Worm (Caenorhabditis elegans): ENCODE data around the gene lron-10.

Gene lron-10

ce11 chrIII:10624564-10624963, 3.4 kb upstream of the lron-10 start (continued):
- TF ChIP-seq snpc-1.1 (tag; optimal IDR thresholded peaks at IDR 0.05; ENCODE audit: insufficient read depth) (peak; percentile 50), F37B4.10 (GFP tag; IDR thresholded peaks at IDR 0.05) (0 out of 2 replicates have a peak, but pooled peaks have one; percentile 80), ceh-100 (GFP tag; IDR thresholded peaks at IDR 0.05) (peak; percentile 51; the same call in 1 of the 2 replicates), mcd-1 (GFP tag; IDR thresholded peaks at IDR 0.05) (peak; percentile 60), lsl-1 (GFP tag; optimal IDR thresholded peaks at IDR 0.05) (peak; percentile 57), lin-26 (GFP tag; IDR thresholded peaks at IDR 0.05) (peak; percentile 97), madf-6 (GFP tag; IDR thresholded peaks at IDR 0.05) (peak; percentile 77), ccch-3 (GFP tag; optimal IDR thresholded peaks at IDR 0.05) (no peak), C17E4.6 (GFP tag; IDR thresholded peaks at IDR 0.05) (no peak), ceh-91 (GFP tag; IDR thresholded peaks at IDR 0.05) (peak; percentile 32; the same call in 1 of the 2 replicates), nhr-80 (tag; optimal IDR thresholded peaks at IDR 0.05) (peak; percentile 15), F33H1.4 (GFP tag; IDR thresholded peaks at IDR 0.05) (peak; percentile 31), pbrm-1 (GFP tag; IDR thresholded peaks at IDR 0.05) (no peak), athp-1 (tag; optimal IDR thresholded peaks at IDR 0.05) (peak; percentile 70), hlh-26 (GFP tag; conservative IDR thresholded peaks at IDR 0.05) (no peak), snpc-4 (GFP tag; optimal IDR thresholded peaks at IDR 0.05) (peak; percentile 32), snpc-4 (tag; optimal IDR thresholded peaks at IDR 0.05) (peak in 3 of 4 experiments; percentile 16 to 37 (median 28)), hrde-1 (tag; optimal IDR thresholded peaks at IDR 0.05; ENCODE audit: borderline replicate concordance) (peak; percentile 62), attf-5 (GFP tag; optimal IDR thresholded peaks at IDR 0.05) (peak; percentile 58), zim-3 (tag; optimal IDR thresholded peaks at IDR 0.05) (peak; percentile 70), ztf-3 (GFP tag; optimal IDR thresholded peaks at IDR 0.05) (no peak), unc-130 (GFP tag; optimal IDR thresholded peaks at IDR 0.05) (peak; percentile 26), lir-1 (GFP tag; conservative IDR thresholded peaks at IDR 0.05) (peak; percentile 68), let-607 (tag; optimal IDR thresholded peaks at IDR 0.05) (no peak), egl-44 (GFP tag; IDR thresholded peaks at IDR 0.05) (peak; percentile 89), pha-4 (tag; optimal IDR thresholded peaks at IDR 0.05) (no peak), somi-1 (GFP tag; optimal IDR thresholded peaks at IDR 0.05) (peak; percentile 6), unc-62 (GFP tag; optimal IDR thresholded peaks at IDR 0.05) (no peak), die-1 (tag; optimal IDR thresholded peaks at IDR 0.05) (peak; percentile 75), Y53F4B.3 (GFP tag; IDR thresholded peaks at IDR 0.05) (no peak), nhr-27 (tag; optimal IDR thresholded peaks at IDR 0.05) (peak; percentile 23), him-1 (tag; optimal IDR thresholded peaks at IDR 0.05) (peak; percentile 42), D2030.7 (GFP tag; IDR thresholded peaks at IDR 0.05) (peak; percentile 50), nhr-120 (GFP tag; IDR thresholded peaks at IDR 0.05) (no peak), snpc-1.3 (tag; optimal IDR thresholded peaks at IDR 0.05; ENCODE audit: insufficient read depth) (peak; percentile 80), hlh-12 (tag; optimal IDR thresholded peaks at IDR 0.05) (no peak), B0336.3 (GFP tag; IDR thresholded peaks at IDR 0.05) (peak; percentile 31; the same call in 1 of the 2 replicates), dpff-1 (tag; optimal IDR thresholded peaks at IDR 0.05) (no peak), sdz-38 (tag; optimal IDR thresholded peaks at IDR 0.05) (no peak), Y95B8A.8 (GFP tag; IDR thresholded peaks at IDR 0.05) (no peak), F22D6.2 (tag; optimal IDR thresholded peaks at IDR 0.05) (no peak), nhr-90 (tag; optimal IDR thresholded peaks at IDR 0.05) (peak; percentile 75), F23B12.7 (tag; optimal IDR thresholded peaks at IDR 0.05; ENCODE audit: insufficient read depth) (peak; percentile 6), F57C9.4 (tag; optimal IDR thresholded peaks at IDR 0.05) (no peak), B0035.1 (tag; optimal IDR thresholded peaks at IDR 0.05) (peak; percentile 19), mel-28 (tag; optimal IDR thresholded peaks at IDR 0.05; ENCODE audit: borderline replicate concordance) (peak; percentile 49), efl-1 (GFP tag; optimal IDR thresholded peaks at IDR 0.05) (peak; percentile 5), F52B5.7 (tag; optimal IDR thresholded peaks at IDR 0.05) (peak; percentile 45)

All from whole organism, young adult.